Fruit fly (Drosophila melanogaster) whole organism, embryonic: ENCODE data around the gene CAH16.
A peak's percentile ranks its signal among the peaks of the same experiment; 100 is the strongest.

Experiments
- Adf1 ChIP-seq: fragments of 200-800 bp; sonication (Bioruptor generic); IDR thresholded peaks from 2 replicates; pipeline ENCODE4 v1.3.6; 2022; ENCODE audit warnings: missing biosample characterization, missing genetic modification characterization
- Bdp1 ChIP-seq: fragments of 200-800 bp; sonication (Bioruptor generic); optimal IDR thresholded peaks from 3 replicates; lab custom pipeline; 2016; ENCODE audit warnings: missing biosample characterization, missing genetic modification characterization
- Bgb ChIP-seq: fragments of 200-800 bp; sonication (Bioruptor generic); IDR thresholded peaks from 2 replicates; pipeline ENCODE4 v1.3.6; 2022; ENCODE audit warnings: missing biosample characterization, missing genetic modification characterization; ENCODE audit not compliant: partially characterized antibody
- CG10321 ChIP-seq: fragments of 200-800 bp; sonication (Bioruptor generic); IDR thresholded peaks from 2 replicates; pipeline ENCODE4 v1.3.6; 2022; ENCODE audit warnings: missing biosample characterization, missing genetic modification characterization
- CG11695 ChIP-seq: fragments of 200-800 bp; sonication (Bioruptor generic); IDR thresholded peaks from 3 replicates; pipeline ENCODE4 v1.3.6; 2022; ENCODE audit warnings: missing biosample characterization, missing genetic modification characterization
- CG13296 ChIP-seq: fragments of 200-800 bp; sonication (Bioruptor generic); optimal IDR thresholded peaks from 3 replicates; lab custom pipeline; 2018; ENCODE audit warnings: missing biosample characterization, mild to moderate bottlenecking, missing genetic modification characterization
- CG14965 ChIP-seq: fragments of 200-800 bp; sonication (Bioruptor generic); optimal IDR thresholded peaks from 2 replicates; lab custom pipeline; 2016; ENCODE audit warnings: missing biosample characterization, missing genetic modification characterization, borderline replicate concordance
- CG15269 ChIP-seq: fragments of 200-800 bp; sonication (Bioruptor generic); optimal IDR thresholded peaks from 2 replicates; lab custom pipeline; 2018; ENCODE audit warnings: missing biosample characterization, mild to moderate bottlenecking, missing genetic modification characterization, moderate library complexity
- CG15479 ChIP-seq: fragments of 200-800 bp; sonication (Bioruptor generic); optimal IDR thresholded peaks from 3 replicates; lab custom pipeline; 2019; ENCODE audit warnings: missing biosample characterization, mild to moderate bottlenecking, missing genetic modification characterization, moderate library complexity
- CG17186 ChIP-seq: fragments of 200-800 bp; sonication (Bioruptor generic); optimal IDR thresholded peaks from 3 replicates; lab custom pipeline; 2017; ENCODE audit warnings: missing biosample characterization, missing genetic modification reagents, missing genetic modification characterization
- CG17359 ChIP-seq: fragments of 200-800 bp; sonication (Bioruptor generic); optimal IDR thresholded peaks from 3 replicates; lab custom pipeline; 2018; ENCODE audit warnings: missing biosample characterization, mild to moderate bottlenecking, missing genetic modification characterization, moderate library complexity
- CG2678 ChIP-seq: fragments of 200-800 bp; sonication (Bioruptor generic); optimal IDR thresholded peaks from 3 replicates; lab custom pipeline; 2019; ENCODE audit warnings: missing biosample characterization, mild to moderate bottlenecking, missing genetic modification characterization, moderate library complexity
- CG3065 ChIP-seq: fragments of 200-800 bp; sonication (Bioruptor generic); optimal IDR thresholded peaks from 2 replicates; lab custom pipeline; 2016; ENCODE audit warnings: missing biosample characterization, missing genetic modification characterization
- CG31441 ChIP-seq: fragments of 200-800 bp; sonication (Bioruptor generic); IDR thresholded peaks from 2 replicates; pipeline ENCODE4 v1.3.6; 2022; ENCODE audit warnings: missing biosample characterization, missing genetic modification characterization
- CG3281 ChIP-seq: fragments of 200-800 bp; sonication (Bioruptor generic); optimal IDR thresholded peaks from 3 replicates; lab custom pipeline; 2017; ENCODE audit warnings: missing biosample characterization, mild to moderate bottlenecking, missing genetic modification characterization
- CG4328 ChIP-seq: fragments of 200-800 bp; sonication (Bioruptor generic); optimal IDR thresholded peaks from 3 replicates; lab custom pipeline; 2017; ENCODE audit warnings: missing biosample characterization, missing genetic modification reagents, missing genetic modification characterization
- CG4617 ChIP-seq: fragments of 200-800 bp; sonication (Bioruptor generic); optimal IDR thresholded peaks from 3 replicates; lab custom pipeline; 2016; ENCODE audit warnings: missing biosample characterization, missing genetic modification characterization, borderline replicate concordance
- CG4730 ChIP-seq: fragments of 200-800 bp; sonication (Bioruptor generic); IDR thresholded peaks from 2 replicates; pipeline ENCODE4 v1.3.6; 2022; ENCODE audit warnings: missing biosample characterization, missing genetic modification characterization
- CG7372 ChIP-seq: fragments of 200-800 bp; sonication (Bioruptor generic); IDR thresholded peaks from 2 replicates; pipeline ENCODE4 v1.3.6; 2022; ENCODE audit warnings: missing biosample characterization, missing genetic modification characterization
- CG7556 ChIP-seq: fragments of 200-800 bp; sonication (Bioruptor generic); optimal IDR thresholded peaks from 2 replicates; lab custom pipeline; 2017; ENCODE audit warnings: missing biosample characterization, mild to moderate bottlenecking, missing genetic modification characterization
- CG8478 ChIP-seq: fragments of >200 bp; optimal IDR thresholded peaks from 2 replicates; lab custom pipeline; 2018
- CG8924 ChIP-seq: fragments of 200-800 bp; optimal IDR thresholded peaks from 3 replicates; lab custom pipeline; 2019; ENCODE audit warnings: missing biosample characterization, mild to moderate bottlenecking, missing genetic modification characterization, moderate library complexity
- Doc2 ChIP-seq: fragments of 200-800 bp; sonication (Bioruptor generic); IDR thresholded peaks from 2 replicates; pipeline ENCODE4 v1.3.6; 2022; ENCODE audit warnings: missing biosample characterization, missing genetic modification characterization
- H2.0 ChIP-seq: fragments of 200-800 bp; sonication (Bioruptor generic); IDR thresholded peaks from 2 replicates; pipeline ENCODE4 v1.3.6; 2022; ENCODE audit warnings: missing biosample characterization, missing genetic modification characterization
- HLH4C ChIP-seq: fragments of 200-800 bp; sonication (Bioruptor generic); IDR thresholded peaks from 3 replicates; pipeline ENCODE4 v1.3.6; 2022; ENCODE audit warnings: missing biosample characterization, missing genetic modification characterization; ENCODE audit not compliant: partially characterized antibody
- HmgZ ChIP-seq: fragments of 200-800 bp; sonication (Bioruptor generic); optimal IDR thresholded peaks from 2 replicates; lab custom pipeline; 2018; ENCODE audit warnings: missing biosample characterization, mild to moderate bottlenecking, missing genetic modification characterization
- NC2β ChIP-seq: fragments of 200-800 bp; sonication (Bioruptor generic); optimal IDR thresholded peaks from 2 replicates; lab custom pipeline; 2016; ENCODE audit warnings: missing biosample characterization, missing genetic modification characterization
- Nf-YB ChIP-seq: fragments of 200-800 bp; sonication (Bioruptor generic); optimal IDR thresholded peaks from 3 replicates; lab custom pipeline; 2019; ENCODE audit warnings: missing biosample characterization, mild to moderate bottlenecking, missing genetic modification characterization, moderate library complexity
- Ssrp ChIP-seq: fragments of 200-800 bp; sonication (Bioruptor generic); optimal IDR thresholded peaks from 2 replicates; lab custom pipeline; 2018; ENCODE audit warnings: missing biosample characterization, mild to moderate bottlenecking, missing genetic modification characterization, moderate library complexity
- ash1 ChIP-seq: fragments of 200-800 bp; sonication (Bioruptor generic); optimal IDR thresholded peaks from 2 replicates; lab custom pipeline; 2018; ENCODE audit warnings: missing biosample characterization, mild to moderate bottlenecking, missing genetic modification characterization
- cg ChIP-seq: fragments of 200-800 bp; sonication (Bioruptor generic); optimal IDR thresholded peaks from 3 replicates; lab custom pipeline; 2019; ENCODE audit warnings: missing biosample characterization, mild to moderate bottlenecking, missing genetic modification characterization, moderate library complexity
- cwo ChIP-seq: fragments of 200-800 bp; sonication (Bioruptor generic); optimal IDR thresholded peaks from 3 replicates; lab custom pipeline; 2017; ENCODE audit warnings: missing biosample characterization, missing genetic modification characterization, mild to moderate bottlenecking, moderate library complexity, missing genetic modification reagents
- dm ChIP-seq: fragments of 200-800 bp; sonication (Bioruptor generic); optimal IDR thresholded peaks from 3 replicates; lab custom pipeline; 2016; ENCODE audit warnings: missing biosample characterization, missing genetic modification characterization
- dpn ChIP-seq, 2 experiments: fragments of 200-800 bp; sonication (Bioruptor generic); optimal IDR thresholded peaks; 3 replicates each; lab custom pipeline; 2016; ENCODE audit warnings: missing biosample characterization in 2 of 2, missing genetic modification characterization in 2 of 2
- fd64A ChIP-seq: fragments of 200-800 bp; sonication (Bioruptor generic); optimal IDR thresholded peaks from 3 replicates; lab custom pipeline; 2018; ENCODE audit warnings: missing biosample characterization, mild to moderate bottlenecking, missing genetic modification characterization
- ftz-f1 ChIP-seq: fragments of 200-800 bp; sonication (Bioruptor generic); optimal IDR thresholded peaks from 2 replicates; lab custom pipeline; 2016; ENCODE audit warnings: missing biosample characterization, missing genetic modification characterization
- gro ChIP-seq: fragments of 200-800 bp; sonication (Bioruptor generic); optimal IDR thresholded peaks from 2 replicates; lab custom pipeline; 2016; ENCODE audit warnings: missing biosample characterization, missing genetic modification characterization
- gsb-n ChIP-seq: fragments of 200-800 bp; sonication (Bioruptor generic); optimal IDR thresholded peaks from 3 replicates; lab custom pipeline; 2018; ENCODE audit warnings: missing biosample characterization, mild to moderate bottlenecking, missing genetic modification characterization
- lbe ChIP-seq: fragments of 200-800 bp; sonication (Bioruptor generic); optimal IDR thresholded peaks from 2 replicates; lab custom pipeline; 2016; ENCODE audit warnings: missing biosample characterization, mild to moderate bottlenecking, missing genetic modification characterization
- lola ChIP-seq, 3 experiments: fragments of >200 bp in 2 of 3; fragments of 200-800 bp in 1 of 3; sonication (Bioruptor generic) in 1 of 3; optimal IDR thresholded peaks; 2 replicates each; lab custom pipeline; 2017 to 2019; ENCODE audit warnings: missing biosample characterization in 3 of 3, missing genetic modification characterization in 3 of 3, mild to moderate bottlenecking in 1 of 3, moderate library complexity in 1 of 3
- lov ChIP-seq, 2 experiments: fragments of 200-800 bp in 1 of 2; fragments of >200 bp in 1 of 2; sonication (Bioruptor generic) in 1 of 2; IDR thresholded peaks in 1 of 2; optimal IDR thresholded peaks in 1 of 2; 2 replicates in 1 of 2; 3 replicates in 1 of 2; pipeline versions ENCODE4 v1.3.6 to Lab custom; 2017 to 2022; ENCODE audit warnings: missing biosample characterization in 1 of 2, missing genetic modification characterization in 1 of 2
- nau ChIP-seq: fragments of 200-800 bp; sonication (Bioruptor generic); optimal IDR thresholded peaks from 3 replicates; lab custom pipeline; 2017; ENCODE audit warnings: missing biosample characterization, mild to moderate bottlenecking, missing genetic modification characterization, missing genetic modification reagents
- nom ChIP-seq: fragments of 200-800 bp; sonication (Bioruptor generic); optimal IDR thresholded peaks from 2 replicates; lab custom pipeline; 2017; ENCODE audit warnings: missing biosample characterization, missing genetic modification characterization, mild to moderate bottlenecking, moderate library complexity, missing genetic modification reagents
- otp ChIP-seq: fragments of 200-800 bp; sonication (Bioruptor generic); IDR thresholded peaks from 3 replicates; pipeline ENCODE4, ENCODE4 v1.3.6; 2022; ENCODE audit warnings: missing biosample characterization, missing genetic modification characterization
- sim ChIP-seq: fragments of 200-800 bp; sonication (Bioruptor generic); IDR thresholded peaks from 2 replicates; pipeline ENCODE4 v1.3.6; 2022; ENCODE audit warnings: missing biosample characterization, missing genetic modification characterization
- slp2 ChIP-seq: fragments of 200-800 bp; sonication (Bioruptor generic); optimal IDR thresholded peaks from 2 replicates; lab custom pipeline; 2016; ENCODE audit warnings: missing biosample characterization, missing genetic modification characterization
- tin ChIP-seq: fragments of 200-800 bp; sonication (Bioruptor generic); optimal IDR thresholded peaks from 3 replicates; lab custom pipeline; 2016; ENCODE audit warnings: missing biosample characterization, missing genetic modification characterization
- vfl ChIP-seq: fragments of 200-800 bp; sonication (Bioruptor generic); optimal IDR thresholded peaks from 2 replicates; lab custom pipeline; 2016; ENCODE audit warnings: missing biosample characterization, missing genetic modification characterization
- zen ChIP-seq: fragments of 200-800 bp; sonication (Bioruptor generic); optimal IDR thresholded peaks from 3 replicates; lab custom pipeline; 2018; ENCODE audit warnings: missing biosample characterization, mild to moderate bottlenecking, missing genetic modification characterization, moderate library complexity

The CAH16 gene

DNA sequence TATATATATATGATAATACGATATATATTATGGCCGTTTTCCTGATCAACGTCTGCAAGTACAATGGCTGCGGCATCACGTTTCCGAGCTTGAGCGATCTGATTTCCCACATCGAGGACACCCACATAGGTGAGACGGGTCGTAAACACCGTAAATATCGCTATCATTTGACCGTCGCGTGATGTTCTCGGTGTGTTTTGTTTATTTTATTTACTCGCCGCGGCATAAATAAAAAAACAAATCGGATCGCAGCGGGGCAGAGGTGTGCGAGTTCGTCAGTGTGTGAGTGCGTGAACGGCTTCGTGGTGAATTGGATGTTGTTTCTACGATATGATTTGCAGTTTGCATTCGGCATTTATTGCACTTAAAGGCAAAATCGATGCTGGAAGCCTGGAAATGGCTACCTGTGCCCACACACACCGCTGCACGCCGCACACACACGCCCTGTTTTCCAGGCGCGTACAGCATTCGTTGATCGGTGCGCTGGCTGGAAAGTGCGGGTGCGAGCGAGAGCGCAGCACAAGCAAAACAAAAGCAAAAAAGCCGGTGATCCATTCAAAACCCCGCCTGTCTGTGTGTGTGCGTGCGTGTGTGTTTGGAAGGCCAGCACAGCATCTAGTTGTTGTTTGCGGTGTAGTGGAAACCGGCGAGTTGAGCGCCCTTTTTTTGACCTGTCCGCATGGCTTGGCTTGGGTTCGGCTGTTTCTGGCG, 38.6 kb upstream of the CAH16 start (continued):
- TF ChIP-seq Doc2 (GFP tag; lab: Robert Waterston, UW) (no peak), HmgZ (tag; lab: Kevin White, UChicago) (no peak), CG3281 (no peak), nau (GFP tag; lab: Kevin White, UChicago) (no peak), lbe (GFP tag; lab: Kevin White, UChicago) (no peak), CG11695 (GFP tag; lab: Robert Waterston, UW) (no peak), H2.0 (GFP tag; lab: Robert Waterston, UW) (no peak), lov (optimal IDR thresholded peaks at IDR 0.05; lab: Kevin White, UChicago) (no peak), lov (GFP tag; IDR thresholded peaks at IDR 0.05; lab: Robert Waterston, UW) (no peak), CG15479 (peak; percentile 43), dm (no peak), CG2678 (peak; percentile 4), vfl (GFP tag; lab: Kevin White, UChicago) (no peak), Ssrp (tag; lab: Kevin White, UChicago) (no peak), NC2β (no peak), cwo (peak; percentile 73), CG31441 (GFP tag; lab: Robert Waterston, UW) (no peak), CG7556 (no peak), CG3065 (GFP tag; lab: Kevin White, UChicago) (no peak), Bgb (GFP tag; lab: Robert Waterston, UW) (no peak), zen (tag; lab: Kevin White, UChicago) (peak; percentile 3), gro (GFP tag; lab: Kevin White, UChicago) (no peak), CG4328 (GFP tag; lab: Kevin White, UChicago) (peak; percentile 39), CG17186 (GFP tag; lab: Kevin White, UChicago) (no peak), Nf-YB (GFP tag; lab: Kevin White, UChicago) (peak; percentile 32), Bdp1 (GFP tag; lab: Kevin White, UChicago) (no peak), ftz-f1 (GFP tag; lab: Kevin White, UChicago) (peak; percentile 38), Adf1 (GFP tag; lab: Robert Waterston, UW) (no peak), CG8924 (peak; percentile 43), CG4617 (no peak), CG14965 (no peak), HLH4C (no peak), ash1 (no peak), CG13296 (GFP tag; lab: Kevin White, UChicago) (peak; percentile 34), fd64A (GFP tag; lab: Kevin White, UChicago) (peak; percentile 41), CG10321 (GFP tag; lab: Robert Waterston, UW) (no peak), CG7372 (no peak), CG8478 (lab: Kevin White, UChicago) (peak; percentile 56), CG15269 (tag; lab: Kevin White, UChicago) (no peak), CG17359 (peak; percentile 13), nom (GFP tag; lab: Kevin White, UChicago) (peak; percentile 91), otp (GFP tag; lab: Robert Waterston, UW) (no peak), cg (GFP tag; lab: Kevin White, UChicago) (peak; percentile 95), slp2 (GFP tag; lab: Kevin White, UChicago) (no peak), sim (no peak), gsb-n (tag; lab: Kevin White, UChicago) (no peak), tin (GFP tag; lab: Kevin White, UChicago) (no peak), lola (GFP tag; optimal IDR thresholded peaks at IDR 0.05; lab: Kevin White, UChicago) (no peak), CG4730 (GFP tag; lab: Robert Waterston, UW) (no peak), dpn (GFP tag; optimal IDR thresholded peaks at IDR 0.05; lab: Kevin White, UChicago) (no peak)
